Worm (Caenorhabditis elegans) whole organism, L4 larva: ENCODE measurements around the gene osm-11.

Source experiments
- T20F7.1 ChIP-seq: fragments of 200-800 bp; sonication (Bioruptor generic); optimal IDR thresholded peaks from 2 replicates; lab custom pipeline; 2018; ENCODE audit warnings: mild to moderate bottlenecking, missing genetic modification characterization, missing compliant biosample characterization
- Y105C5A.15 ChIP-seq: fragments of 200-800 bp; sonication (Bioruptor generic); IDR thresholded peaks from 2 replicates; pipeline ENCODE4 v1.3.6; 2022; ENCODE audit warnings: missing genetic modification characterization, missing compliant biosample characterization
- dpl-1 ChIP-seq: fragments of 150-350 bp; optimal IDR thresholded peaks from 2 replicates; lab custom pipeline; 2014; ENCODE audit warnings: missing biosample characterization, missing genetic modification reagents, missing genetic modification characterization
- egl-27 ChIP-seq: sonication (generic microtip); optimal IDR thresholded peaks from 3 replicates; lab custom pipeline; 2017; ENCODE audit warnings: missing biosample characterization, missing genetic modification reagents, missing genetic modification characterization
- fos-1 ChIP-seq: fragments of 150-350 bp; optimal IDR thresholded peaks from 2 replicates; lab custom pipeline; 2014; ENCODE audit warnings: missing biosample characterization, missing genetic modification characterization
- hif-1 ChIP-seq, 2 experiments: sonication (generic microtip); optimal IDR thresholded peaks; 2 replicates each; lab custom pipeline; 2016 to 2017; ENCODE audit warnings: missing compliant biosample characterization in 2 of 2, missing genetic modification characterization in 2 of 2, missing genetic modification reagents in 2 of 2, missing genotype in 2 of 2, mild to moderate bottlenecking in 1 of 2
- lin-38 ChIP-seq: fragments of 200-800 bp; sonication (Bioruptor generic); IDR thresholded peaks from 2 replicates; pipeline ENCODE4 v1.3.6; 2022; ENCODE audit warnings: missing genetic modification reagents, missing genetic modification characterization, missing compliant biosample characterization
- nhr-28 ChIP-seq: fragments of 150-350 bp; optimal IDR thresholded peaks from 2 replicates; lab custom pipeline; 2014; ENCODE audit warnings: missing biosample characterization, missing genetic modification characterization
- nhr-77 ChIP-seq: fragments of 150-350 bp; optimal IDR thresholded peaks from 2 replicates; lab custom pipeline; 2014; ENCODE audit warnings: missing biosample characterization, missing genetic modification characterization
- skn-1 ChIP-seq: fragments of 150-350 bp; optimal IDR thresholded peaks from 2 replicates; lab custom pipeline; 2014; ENCODE audit warnings: missing biosample characterization, missing genetic modification characterization
- unc-39 ChIP-seq: sonication (generic microtip); optimal IDR thresholded peaks from 2 replicates; lab custom pipeline; 2017; ENCODE audit warnings: missing biosample characterization, missing genetic modification characterization
- unc-62 ChIP-seq, 3 experiments: fragments of 150-350 bp in 1 of 3; sonication (generic microtip); optimal IDR thresholded peaks in 2 of 3; peaks in 1 of 3; 1 replicate in 1 of 3; 2 replicates in 2 of 3; lab custom pipeline; 2014 to 2017; ENCODE audit warnings: missing biosample characterization in 3 of 3, missing genetic modification characterization in 3 of 3, missing genetic modification reagents in 3 of 3, missing genotype in 1 of 3
- vab-7 ChIP-seq: fragments of 200-800 bp; sonication (Bioruptor generic); IDR thresholded peaks from 2 replicates; pipeline ENCODE4 v1.3.6; 2022; ENCODE audit warnings: missing genetic modification reagents, missing genetic modification characterization, missing compliant biosample characterization

ce11 chrX:17391515-17391914 lies 29.9 kb downstream of the osm-11 start, which contains the start of gene F10D7.5:
- TF ChIP-seq egl-27 = no peak
- no peak for TF ChIP-seq Y105C5A.15
- no peak for TF ChIP-seq unc-62 (GFP tag; optimal IDR thresholded peaks at IDR 0.05 in 1 of 2; lab: Kevin White, UChicago)
- no peak for TF ChIP-seq unc-62 (tag; optimal IDR thresholded peaks at IDR 0.05; lab: Kevin White, UChicago)
- TF ChIP-seq nhr-77 (tag; lab: Kevin White, UChicago) = no peak
- no peak for TF ChIP-seq unc-39 (tag; lab: Kevin White, UChicago)
- no peak for TF ChIP-seq fos-1 (tag; lab: Kevin White, UChicago)
- TF ChIP-seq dpl-1 (GFP tag; lab: Kevin White, UChicago) = no peak
- TF ChIP-seq T20F7.1 (GFP tag; lab: Kevin White, UChicago) = no peak
- no peak for TF ChIP-seq skn-1 (tag; lab: Kevin White, UChicago)
- TF ChIP-seq hif-1 (tag; optimal IDR thresholded peaks at IDR 0.05; lab: Kevin White, UChicago) = no peak
- no peak for TF ChIP-seq vab-7 (GFP tag; lab: Robert Waterston, UW)
- TF ChIP-seq lin-38 (GFP tag; lab: Robert Waterston, UW) = no peak
- no peak for TF ChIP-seq nhr-28 (tag; lab: Kevin White, UChicago)
